Worm (Caenorhabditis elegans) whole organism, L2 larva: ENCODE measurements around the gene C14C10.2.

Source experiments
- C34F6.9 ChIP-seq: fragments of 150-350 bp; optimal IDR thresholded peaks from 2 replicates; lab custom pipeline; 2014; ENCODE audit warnings: missing biosample characterization, missing genetic modification characterization
- R02D3.7 ChIP-seq: fragments of 150-350 bp; optimal IDR thresholded peaks from 2 replicates; lab custom pipeline; 2014; ENCODE audit warnings: missing biosample characterization, missing genetic modification characterization
- Y55F3AM.14 ChIP-seq: fragments of 200-800 bp; sonication (Bioruptor generic); optimal IDR thresholded peaks from 2 replicates; lab custom pipeline; 2018; ENCODE audit warnings: mild to moderate bottlenecking, missing genetic modification characterization, missing compliant biosample characterization
- ZK546.5 ChIP-seq: sonication (generic microtip); optimal IDR thresholded peaks from 2 replicates; lab custom pipeline; 2017; ENCODE audit warnings: missing biosample characterization, missing genetic modification characterization
- ama-1 ChIP-seq: fragments of 150-350 bp; optimal IDR thresholded peaks from 2 replicates; lab custom pipeline; 2018; ENCODE audit warnings: inconsistent platforms
- blmp-1 ChIP-seq: sonication (generic microtip); optimal IDR thresholded peaks from 2 replicates; lab custom pipeline; 2017; ENCODE audit warnings: missing genetic modification characterization, mild to moderate bottlenecking, missing compliant biosample characterization, antibody characterized with exemption, moderate library complexity; ENCODE audit not compliant: insufficient read depth
- ceh-16 ChIP-seq: fragments of 150-350 bp; optimal IDR thresholded peaks from 2 replicates; lab custom pipeline; 2014; ENCODE audit warnings: missing biosample characterization, missing genetic modification characterization
- ceh-82 ChIP-seq: fragments of 150-350 bp; optimal IDR thresholded peaks from 2 replicates; lab custom pipeline; 2014; ENCODE audit warnings: missing biosample characterization, missing genetic modification characterization
- dmd-4 ChIP-seq: sonication (generic microtip); optimal IDR thresholded peaks from 2 replicates; lab custom pipeline; 2017; ENCODE audit warnings: missing biosample characterization, missing genetic modification characterization
- egl-27 ChIP-seq: sonication (generic microtip); optimal IDR thresholded peaks from 3 replicates; lab custom pipeline; 2017; ENCODE audit warnings: missing biosample characterization, missing genetic modification reagents, missing genetic modification characterization
- elt-1 ChIP-seq: fragments of 150-350 bp; optimal IDR thresholded peaks from 2 replicates; lab custom pipeline; 2014; ENCODE audit warnings: missing biosample characterization, missing genetic modification characterization
- elt-3 ChIP-seq: sonication (generic microtip); optimal IDR thresholded peaks from 2 replicates; lab custom pipeline; 2017; ENCODE audit warnings: missing biosample characterization, missing genetic modification characterization
- fos-1 ChIP-seq: fragments of 150-350 bp; optimal IDR thresholded peaks from 2 replicates; lab custom pipeline; 2014; ENCODE audit warnings: missing biosample characterization, missing genetic modification characterization
- gmeb-1 ChIP-seq: fragments of 150-350 bp; optimal IDR thresholded peaks from 2 replicates; lab custom pipeline; 2014; ENCODE audit warnings: missing biosample characterization, missing genetic modification characterization
- lin-11 ChIP-seq: fragments of 150-350 bp; sonication (generic microtip); optimal IDR thresholded peaks from 2 replicates; lab custom pipeline; 2014; ENCODE audit warnings: missing biosample characterization, missing genetic modification characterization, inconsistent platforms, mixed read lengths
- lin-13 ChIP-seq: fragments of 150-350 bp; optimal IDR thresholded peaks from 2 replicates; lab custom pipeline; 2014; ENCODE audit warnings: missing biosample characterization, missing genetic modification reagents, missing genetic modification characterization
- lin-39 ChIP-seq: fragments of 150-350 bp; optimal IDR thresholded peaks from 2 replicates; lab custom pipeline; 2014; ENCODE audit warnings: missing biosample characterization, missing genetic modification reagents, missing genetic modification characterization
- lsy-2 ChIP-seq, 2 experiments: fragments of 150-350 bp in 1 of 2; sonication (generic microtip) in 1 of 2; optimal IDR thresholded peaks; 2 replicates each; lab custom pipeline; 2014 to 2017; ENCODE audit warnings: missing biosample characterization in 2 of 2, missing genetic modification characterization in 2 of 2
- mab-5 ChIP-seq: fragments of 150-350 bp; optimal IDR thresholded peaks from 2 replicates; lab custom pipeline; 2014; ENCODE audit warnings: missing biosample characterization, missing genetic modification characterization
- mbf-1 ChIP-seq: sonication (generic microtip); optimal IDR thresholded peaks from 2 replicates; lab custom pipeline; 2017; ENCODE audit warnings: missing biosample characterization, missing genetic modification characterization
- mdl-1 ChIP-seq, 2 experiments: fragments of 150-350 bp in 1 of 2; sonication (generic microtip) in 1 of 2; optimal IDR thresholded peaks; 2 replicates each; lab custom pipeline; 2017; ENCODE audit warnings: missing biosample characterization in 2 of 2, missing genetic modification characterization in 2 of 2
- nhr-12 ChIP-seq: fragments of 150-350 bp; optimal IDR thresholded peaks from 2 replicates; lab custom pipeline; 2014; ENCODE audit warnings: missing biosample characterization, missing genetic modification characterization
- nhr-21 ChIP-seq: fragments of 150-350 bp; optimal IDR thresholded peaks from 2 replicates; lab custom pipeline; 2014; ENCODE audit warnings: missing biosample characterization, missing genetic modification characterization
- nhr-23 ChIP-seq: fragments of 150-350 bp; optimal IDR thresholded peaks from 2 replicates; lab custom pipeline; 2014; ENCODE audit warnings: missing biosample characterization, missing genetic modification reagents, missing genetic modification characterization
- nhr-237 ChIP-seq: fragments of 150-350 bp; optimal IDR thresholded peaks from 2 replicates; lab custom pipeline; 2014; ENCODE audit warnings: missing biosample characterization, missing genetic modification characterization
- nhr-25 ChIP-seq: fragments of 150-350 bp; sonication (generic microtip); optimal IDR thresholded peaks from 3 replicates; lab custom pipeline; 2014; ENCODE audit warnings: missing biosample characterization, missing genetic modification characterization
- nhr-6 ChIP-seq: fragments of 150-350 bp; optimal IDR thresholded peaks from 2 replicates; lab custom pipeline; 2014; ENCODE audit warnings: missing biosample characterization, missing genetic modification characterization
- peb-1 ChIP-seq: fragments of 150-350 bp; optimal IDR thresholded peaks from 2 replicates; lab custom pipeline; 2014; ENCODE audit warnings: missing biosample characterization, missing genetic modification characterization
- skn-1 ChIP-seq: sonication (generic microtip); optimal IDR thresholded peaks from 2 replicates; lab custom pipeline; 2017; ENCODE audit warnings: missing biosample characterization, missing genetic modification characterization
- sma-3 ChIP-seq: sonication (generic microtip); optimal IDR thresholded peaks from 2 replicates; lab custom pipeline; 2016; ENCODE audit warnings: missing genetic modification reagents, missing genetic modification characterization, missing compliant biosample characterization
- sma-9 ChIP-seq, 2 experiments: fragments of 150-350 bp in 1 of 2; sonication (generic microtip) in 1 of 2; optimal IDR thresholded peaks; 2 replicates each; lab custom pipeline; 2014 to 2016; ENCODE audit warnings: missing genetic modification characterization in 2 of 2, mild to moderate bottlenecking in 1 of 2, missing biosample characterization in 1 of 2, missing compliant biosample characterization in 1 of 2, missing genetic modification reagents in 1 of 2, moderate library complexity in 1 of 2
- unc-55 ChIP-seq: fragments of 150-350 bp; sonication (generic microtip); optimal IDR thresholded peaks from 3 replicates; lab custom pipeline; 2014; ENCODE audit warnings: missing biosample characterization, missing genetic modification reagents, missing genetic modification characterization
- zag-1 ChIP-seq: fragments of 150-350 bp; optimal IDR thresholded peaks from 2 replicates; lab custom pipeline; 2014; ENCODE audit warnings: missing biosample characterization, missing genetic modification characterization
- ztf-1 ChIP-seq: fragments of 200-800 bp; sonication (Bioruptor generic); conservative IDR thresholded peaks from 2 replicates; pipeline ENCODE4 v1.3.6; 2022; ENCODE audit warnings: missing genetic modification characterization, missing compliant biosample characterization
- ztf-11 ChIP-seq: sonication (generic microtip); optimal IDR thresholded peaks from 2 replicates; lab custom pipeline; 2017; ENCODE audit warnings: missing biosample characterization, missing genetic modification characterization
- ztf-4 ChIP-seq: fragments of 150-350 bp; optimal IDR thresholded peaks from 2 replicates; lab custom pipeline; 2014; ENCODE audit warnings: missing biosample characterization, missing genetic modification characterization

Gene C14C10.2

DNA sequence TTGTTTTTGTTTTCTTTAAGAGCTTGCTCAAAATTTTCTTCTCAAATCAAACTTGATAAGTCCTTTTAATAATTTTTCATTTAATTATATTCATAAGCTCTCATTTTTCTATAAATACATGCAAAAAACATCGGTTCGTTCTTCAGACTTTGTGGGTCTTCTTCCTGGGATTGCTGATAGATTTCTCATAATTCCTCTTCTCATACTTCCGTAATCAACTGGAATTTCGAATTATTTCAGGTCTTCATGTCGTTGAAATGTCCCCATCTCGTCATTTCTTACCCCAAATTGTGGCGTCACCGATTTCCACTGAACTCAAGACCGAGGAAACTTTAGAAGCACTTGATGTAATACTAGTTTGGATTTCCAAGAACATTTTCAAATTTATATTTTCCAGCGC is 27.4 kb downstream of the C14C10.2 start:
- no peak for TF ChIP-seq lsy-2 (tag; optimal IDR thresholded peaks at IDR 0.05; lab: Kevin White, UChicago)
- TF ChIP-seq fos-1, result no peak
- no peak for TF ChIP-seq ztf-11
- TF ChIP-seq egl-27, result no peak
- TF ChIP-seq sma-9 (GFP tag; optimal IDR thresholded peaks at IDR 0.05; lab: Kevin White, UChicago), result peak; percentile 9
- TF ChIP-seq sma-9 (tag; optimal IDR thresholded peaks at IDR 0.05; lab: Kevin White, UChicago), result no peak
- no peak for TF ChIP-seq R02D3.7 (tag; lab: Kevin White, UChicago)
- no peak for TF ChIP-seq ZK546.5 (tag; lab: Kevin White, UChicago)
- no peak for TF ChIP-seq ztf-1

DNA sequence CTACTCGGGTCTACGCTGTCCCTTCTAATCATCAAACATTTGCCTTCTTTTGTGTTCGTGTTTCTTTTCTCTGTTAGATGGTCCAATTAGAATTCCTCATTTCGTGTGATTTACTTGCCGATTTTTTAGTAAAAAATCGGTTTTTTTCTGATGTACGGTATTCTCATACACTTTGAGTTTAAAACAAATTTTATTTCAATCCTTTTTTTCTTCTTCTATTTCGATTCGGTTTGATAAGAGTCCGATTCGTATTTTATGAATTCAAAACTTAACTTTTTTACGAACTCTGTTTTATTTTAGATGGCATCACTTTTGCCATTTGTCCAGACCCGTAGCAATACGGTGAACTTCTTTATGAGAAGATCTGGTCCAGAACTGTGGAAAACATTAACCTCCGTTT is 29.1 kb downstream of the C14C10.2 start, which contains the start of gene mrps-5:
Gene mrps-5, plus strand, starts transcription at position 301 of the 400 bp plus-strand sequence.
- TF ChIP-seq sma-9 (GFP tag; optimal IDR thresholded peaks at IDR 0.05; lab: Kevin White, UChicago), result no peak
- TF ChIP-seq sma-9 (tag; optimal IDR thresholded peaks at IDR 0.05; lab: Kevin White, UChicago), result no peak
- TF ChIP-seq ztf-1, result no peak
- TF ChIP-seq mbf-1, result no peak
- TF ChIP-seq nhr-23 (tag; lab: Kevin White, UChicago), result no peak
- no peak for TF ChIP-seq nhr-25 (tag; lab: Kevin White, UChicago)
- TF ChIP-seq ZK546.5 (tag; lab: Kevin White, UChicago), result no peak
- no peak for TF ChIP-seq mab-5
- TF ChIP-seq zag-1 (tag; lab: Kevin White, UChicago), result no peak
- TF ChIP-seq elt-3 (tag; lab: Kevin White, UChicago), result no peak
- TF ChIP-seq dmd-4, result no peak
- no peak for TF ChIP-seq ceh-82 (tag; lab: Kevin White, UChicago)
- no peak for TF ChIP-seq lin-11 (tag; lab: Kevin White, UChicago)
- TF ChIP-seq skn-1 (tag; lab: Kevin White, UChicago), result no peak
- TF ChIP-seq elt-1 (tag; lab: Kevin White, UChicago), result no peak
- TF ChIP-seq nhr-237 (tag; lab: Kevin White, UChicago), result no peak
- TF ChIP-seq ceh-16 (tag; lab: Kevin White, UChicago), result no peak
- no peak for TF ChIP-seq blmp-1 (tag; lab: Kevin White, UChicago)

DNA sequence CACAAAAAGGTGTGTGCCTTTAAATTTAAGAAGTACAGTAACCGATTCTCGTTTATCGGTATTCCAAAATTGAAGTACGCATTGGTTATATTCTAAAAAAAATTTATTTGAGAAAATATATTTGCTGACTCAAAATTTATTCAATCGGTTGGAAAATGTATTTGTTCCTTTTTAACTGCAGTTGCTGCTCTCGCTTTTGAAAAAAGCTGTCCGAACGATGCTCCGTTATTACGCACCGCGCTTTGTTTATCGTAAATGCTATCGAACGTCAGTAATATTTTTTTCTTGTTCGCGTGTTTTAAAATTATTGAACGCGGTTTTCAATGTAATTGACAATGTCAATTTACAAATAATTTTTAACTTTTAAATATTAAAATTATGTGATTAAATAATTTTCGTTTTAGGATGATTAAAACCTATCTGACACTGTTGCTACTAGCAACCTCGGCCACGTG is 31.9 kb downstream of the C14C10.2 start, which contains the start of gene sel-1:
Gene sel-1, plus strand, starts transcription at position 405 of the 455 bp plus-strand sequence.
- TF ChIP-seq unc-55, result peak; percentile 31
- TF ChIP-seq ceh-16 (tag; lab: Kevin White, UChicago), result no peak
- TF ChIP-seq nhr-6 (tag; lab: Kevin White, UChicago), result no peak
- peak; percentile 48 for TF ChIP-seq C34F6.9 (tag; lab: Kevin White, UChicago)
- TF ChIP-seq lsy-2 (tag; optimal IDR thresholded peaks at IDR 0.05; lab: Kevin White, UChicago), result peak; percentile 1 to 19
- TF ChIP-seq, all 48 proteins: peak for 3

DNA sequence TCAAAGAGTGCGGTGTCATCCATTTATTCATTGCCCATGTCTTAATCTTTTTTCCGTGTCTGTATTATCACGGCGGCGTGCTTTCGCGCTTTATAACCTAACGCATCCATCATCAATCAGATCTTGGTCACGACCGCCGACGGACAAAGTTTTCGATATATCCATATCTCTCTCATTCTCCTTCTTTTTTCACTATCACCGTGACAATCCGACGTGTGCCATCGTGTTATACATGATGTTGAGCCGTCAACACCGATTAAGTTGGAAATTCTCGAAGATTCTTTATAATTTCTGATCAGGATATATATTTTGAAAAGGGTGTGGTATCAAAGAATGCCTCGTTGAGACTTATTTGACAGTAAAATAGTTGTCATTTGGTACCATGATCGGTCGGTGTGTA is 35.4 kb downstream of the C14C10.2 start:
- no peak for TF ChIP-seq elt-3 (tag; lab: Kevin White, UChicago)
- TF ChIP-seq nhr-21 (tag; lab: Kevin White, UChicago), result peak; percentile 70
- TF ChIP-seq ztf-1, result no peak
- no peak for TF ChIP-seq nhr-6 (tag; lab: Kevin White, UChicago)
- TF ChIP-seq lsy-2 (tag; optimal IDR thresholded peaks at IDR 0.05; lab: Kevin White, UChicago), result no peak
- no peak for TF ChIP-seq ZK546.5 (tag; lab: Kevin White, UChicago)
- TF ChIP-seq ama-1, result peak; percentile 10
- no peak for TF ChIP-seq lin-13 (GFP tag; lab: Kevin White, UChicago)
- no peak for TF ChIP-seq ztf-11
- peak; percentile 8 for TF ChIP-seq gmeb-1 (tag; lab: Kevin White, UChicago)
- TF ChIP-seq sma-3, result peak; percentile 32
- TF ChIP-seq ceh-82 (tag; lab: Kevin White, UChicago), result no peak
- TF ChIP-seq dmd-4, result no peak
- TF ChIP-seq lin-39, result no peak
- peak; percentile 41 for TF ChIP-seq sma-9 (GFP tag; optimal IDR thresholded peaks at IDR 0.05; lab: Kevin White, UChicago)
- TF ChIP-seq sma-9 (tag; optimal IDR thresholded peaks at IDR 0.05; lab: Kevin White, UChicago), result no peak
- no peak for TF ChIP-seq peb-1 (tag; lab: Kevin White, UChicago)
- no peak for TF ChIP-seq nhr-12 (tag; lab: Kevin White, UChicago)
- TF ChIP-seq lin-11 (tag; lab: Kevin White, UChicago), result no peak
- TF ChIP-seq unc-55, result no peak
- no peak for TF ChIP-seq Y55F3AM.14
- no peak for TF ChIP-seq ztf-4 (tag; lab: Kevin White, UChicago)
- TF ChIP-seq mdl-1 (tag; optimal IDR thresholded peaks at IDR 0.05; lab: Kevin White, UChicago), result no peak
- TF ChIP-seq zag-1 (tag; lab: Kevin White, UChicago), result no peak
